Fruit fly (Drosophila melanogaster) whole organism, embryonic: ENCODE results near the gene CG5003.

ENCODE experiments used
- ATbp ChIP-seq: fragments of 200-800 bp; sonication (Bioruptor generic); optimal IDR thresholded peaks from 2 replicates; lab custom pipeline; 2017; ENCODE audit warnings: missing biosample characterization, mild to moderate bottlenecking, missing genetic modification characterization, missing genetic modification reagents
- Antp ChIP-seq: fragments of 200-800 bp; sonication (Bioruptor generic); optimal IDR thresholded peaks from 3 replicates; lab custom pipeline; 2016; ENCODE audit warnings: missing biosample characterization, missing genetic modification characterization
- B-H1 ChIP-seq: fragments of 200-800 bp; sonication (Bioruptor generic); IDR thresholded peaks from 3 replicates; pipeline ENCODE4 v1.3.6; 2022; ENCODE audit warnings: missing biosample characterization, missing genetic modification characterization
- CG10267 ChIP-seq: fragments of 200-800 bp; sonication (Bioruptor generic); optimal IDR thresholded peaks from 2 replicates; lab custom pipeline; 2018; ENCODE audit warnings: missing biosample characterization, mild to moderate bottlenecking, missing genetic modification characterization, moderate library complexity
- CG10654 ChIP-seq: fragments of 200-800 bp; sonication (Bioruptor generic); optimal IDR thresholded peaks from 2 replicates; lab custom pipeline; 2016; ENCODE audit warnings: missing biosample characterization, missing genetic modification characterization
- CG10979 ChIP-seq: fragments of 200-800 bp; sonication (Bioruptor generic); optimal IDR thresholded peaks from 2 replicates; lab custom pipeline; 2018; ENCODE audit warnings: missing biosample characterization, mild to moderate bottlenecking, missing genetic modification characterization, moderate library complexity
- CG11456 ChIP-seq: fragments of 200-800 bp; sonication (Bioruptor generic); IDR thresholded peaks from 3 replicates; pipeline ENCODE4 v1.3.6; 2022; ENCODE audit warnings: missing biosample characterization, missing genetic modification characterization
- CG1233 ChIP-seq: fragments of 200-800 bp; sonication (Bioruptor generic); optimal IDR thresholded peaks from 4 replicates; lab custom pipeline; 2018; ENCODE audit warnings: missing biosample characterization, mild to moderate bottlenecking, missing genetic modification characterization
- CG12391 ChIP-seq: fragments of 200-800 bp; sonication (Bioruptor generic); optimal IDR thresholded peaks from 3 replicates; lab custom pipeline; 2018; ENCODE audit warnings: missing biosample characterization, mild to moderate bottlenecking, missing genetic modification characterization, moderate library complexity
- CG12942 ChIP-seq: fragments of 200-800 bp; sonication (Bioruptor generic); optimal IDR thresholded peaks from 3 replicates; lab custom pipeline; 2016; ENCODE audit warnings: missing biosample characterization, missing genetic modification characterization
- CG13775 ChIP-seq: fragments of 200-800 bp; sonication (Bioruptor generic); optimal IDR thresholded peaks from 3 replicates; lab custom pipeline; 2017; ENCODE audit warnings: missing biosample characterization, mild to moderate bottlenecking, missing genetic modification characterization
- CG14860 ChIP-seq: fragments of 200-800 bp; sonication (Bioruptor generic); IDR thresholded peaks from 3 replicates; pipeline ENCODE4 v1.3.6; 2022; ENCODE audit warnings: missing biosample characterization, missing genetic modification characterization; ENCODE audit not compliant: partially characterized antibody
- CG17802 ChIP-seq: fragments of 200-800 bp; sonication (Bioruptor generic); optimal IDR thresholded peaks from 2 replicates; lab custom pipeline; 2018; ENCODE audit warnings: missing biosample characterization, mild to moderate bottlenecking, missing genetic modification characterization, moderate library complexity
- CG17912 ChIP-seq: fragments of 200-800 bp; sonication (Bioruptor generic); optimal IDR thresholded peaks from 2 replicates; lab custom pipeline; 2018; ENCODE audit warnings: missing biosample characterization, mild to moderate bottlenecking, missing genetic modification characterization
- CG2120 ChIP-seq: fragments of 200-800 bp; sonication (Bioruptor generic); optimal IDR thresholded peaks from 3 replicates; lab custom pipeline; 2016; ENCODE audit warnings: missing biosample characterization, missing genetic modification characterization
- CG2202 ChIP-seq: fragments of 200-800 bp; sonication (Bioruptor generic); optimal IDR thresholded peaks from 2 replicates; lab custom pipeline; 2018; ENCODE audit warnings: missing biosample characterization, mild to moderate bottlenecking, missing genetic modification characterization
- CG2889 ChIP-seq: fragments of 200-800 bp; sonication (Bioruptor generic); IDR thresholded peaks from 3 replicates; pipeline ENCODE4 v1.3.6; 2022; ENCODE audit warnings: missing biosample characterization, missing genetic modification characterization
- CG33213 ChIP-seq: fragments of 200-800 bp; sonication (Bioruptor generic); optimal IDR thresholded peaks from 3 replicates; lab custom pipeline; 2016; ENCODE audit warnings: missing biosample characterization, missing genetic modification characterization
- CG34376 ChIP-seq: fragments of 200-800 bp; sonication (Bioruptor generic); optimal IDR thresholded peaks from 2 replicates; lab custom pipeline; 2018; ENCODE audit warnings: missing biosample characterization, mild to moderate bottlenecking, missing genetic modification characterization
- CG6689 ChIP-seq: fragments of 200-800 bp; sonication (Bioruptor generic); IDR thresholded peaks from 2 replicates; pipeline ENCODE4 v1.3.6; 2022; ENCODE audit warnings: missing biosample characterization, missing genetic modification characterization
- CG9609 ChIP-seq: fragments of 200-800 bp; sonication (Bioruptor generic); optimal IDR thresholded peaks from 3 replicates; lab custom pipeline; 2016; ENCODE audit warnings: missing biosample characterization, missing genetic modification characterization
- Chrac-16 ChIP-seq: fragments of 200-800 bp; sonication (Bioruptor generic); optimal IDR thresholded peaks from 3 replicates; lab custom pipeline; 2016; ENCODE audit warnings: missing biosample characterization, missing genetic modification characterization
- Dip3 ChIP-seq: fragments of 200-800 bp; sonication (Bioruptor generic); optimal IDR thresholded peaks from 3 replicates; lab custom pipeline; 2016; ENCODE audit warnings: missing biosample characterization, missing genetic modification characterization
- Dref ChIP-seq: fragments of 200-800 bp; sonication (Bioruptor generic); IDR thresholded peaks from 2 replicates; pipeline ENCODE4 v1.3.6; 2022; ENCODE audit warnings: missing biosample characterization, missing genetic modification characterization
- Eip74EF ChIP-seq, 2 experiments: fragments of 200-800 bp in 1 of 2; fragments of >200 bp in 1 of 2; sonication (Bioruptor generic) in 1 of 2; optimal IDR thresholded peaks; 2 replicates each; lab custom pipeline; 2017 to 2019; ENCODE audit warnings: missing biosample characterization in 2 of 2, missing genetic modification characterization in 2 of 2, mild to moderate bottlenecking in 1 of 2, moderate library complexity in 1 of 2
- Hey ChIP-seq: fragments of 200-800 bp; sonication (Bioruptor generic); optimal IDR thresholded peaks from 3 replicates; lab custom pipeline; 2018; ENCODE audit warnings: missing biosample characterization, mild to moderate bottlenecking, missing genetic modification characterization
- HmgZ ChIP-seq: fragments of 200-800 bp; sonication (Bioruptor generic); optimal IDR thresholded peaks from 2 replicates; lab custom pipeline; 2018; ENCODE audit warnings: missing biosample characterization, mild to moderate bottlenecking, missing genetic modification characterization
- MBD-R2 ChIP-seq: fragments of 200-800 bp; sonication (Bioruptor generic); IDR thresholded peaks from 2 replicates; pipeline ENCODE4 v1.3.6; 2022; ENCODE audit warnings: missing biosample characterization, missing genetic modification characterization
- MESR4 ChIP-seq: fragments of 200-800 bp; sonication (Bioruptor generic); optimal IDR thresholded peaks from 2 replicates; lab custom pipeline; 2018; ENCODE audit warnings: missing biosample characterization, mild to moderate bottlenecking, missing genetic modification characterization, moderate library complexity
- Mad ChIP-seq: fragments of 200-800 bp; sonication (Bioruptor generic); optimal IDR thresholded peaks from 2 replicates; lab custom pipeline; 2016; ENCODE audit warnings: missing biosample characterization, missing genetic modification characterization
- Myb ChIP-seq: fragments of 200-800 bp; sonication (Bioruptor generic); optimal IDR thresholded peaks from 2 replicates; lab custom pipeline; 2016; ENCODE audit warnings: missing biosample characterization, missing genetic modification characterization
- Nf-YB ChIP-seq: fragments of 200-800 bp; sonication (Bioruptor generic); optimal IDR thresholded peaks from 3 replicates; lab custom pipeline; 2019; ENCODE audit warnings: missing biosample characterization, mild to moderate bottlenecking, missing genetic modification characterization, moderate library complexity
- Pdp1 ChIP-seq, 2 experiments: fragments of 200-800 bp; sonication (Bioruptor generic); optimal IDR thresholded peaks; 3 replicates each; lab custom pipeline; 2016; ENCODE audit warnings: missing biosample characterization in 2 of 2, missing genetic modification characterization in 2 of 2, mild to moderate bottlenecking in 1 of 2, moderate library complexity in 1 of 2
- Poxn ChIP-seq: fragments of 200-800 bp; sonication (Bioruptor generic); IDR thresholded peaks from 2 replicates; pipeline ENCODE4 v1.3.6; 2022; ENCODE audit warnings: missing biosample characterization, missing genetic modification characterization
- Side ChIP-seq: fragments of 200-800 bp; sonication (Bioruptor generic); optimal IDR thresholded peaks from 2 replicates; lab custom pipeline; 2016; ENCODE audit warnings: missing biosample characterization, missing genetic modification characterization
- Sry-δ ChIP-seq: fragments of 200-800 bp; sonication (Bioruptor generic); optimal IDR thresholded peaks from 2 replicates; lab custom pipeline; 2016; ENCODE audit warnings: missing biosample characterization, missing genetic modification characterization
- ac ChIP-seq: fragments of 200-800 bp; sonication (Bioruptor generic); optimal IDR thresholded peaks from 3 replicates; lab custom pipeline; 2017; ENCODE audit warnings: missing biosample characterization, mild to moderate bottlenecking, missing genetic modification characterization
- bsh ChIP-seq, 2 experiments: fragments of 200-800 bp; sonication (Bioruptor generic); optimal IDR thresholded peaks; 2 replicates each; lab custom pipeline; 2017 to 2018; ENCODE audit warnings: mild to moderate bottlenecking in 2 of 2, missing biosample characterization in 2 of 2, missing genetic modification characterization in 2 of 2, moderate library complexity in 1 of 2
- cad ChIP-seq: fragments of >200 bp; optimal IDR thresholded peaks from 2 replicates; lab custom pipeline; 2017; ENCODE audit warnings: missing biosample characterization, missing genetic modification characterization
- cas ChIP-seq: fragments of 200-800 bp; sonication (Bioruptor generic); IDR thresholded peaks from 2 replicates; pipeline ENCODE4 v1.3.6; 2022; ENCODE audit warnings: missing biosample characterization, missing genetic modification characterization
- chinmo ChIP-seq: fragments of 200-800 bp; sonication (Bioruptor generic); IDR thresholded peaks from 4 replicates; pipeline ENCODE4 v1.3.6; 2022; ENCODE audit warnings: missing biosample characterization, missing genetic modification characterization; ENCODE audit not compliant: partially characterized antibody
- dati ChIP-seq: fragments of 200-800 bp; sonication (Bioruptor generic); IDR thresholded peaks from 2 replicates; pipeline ENCODE4 v1.3.6; 2022; ENCODE audit warnings: missing biosample characterization, missing genetic modification characterization
- dpn ChIP-seq, 2 experiments: fragments of 200-800 bp; sonication (Bioruptor generic); optimal IDR thresholded peaks; 3 replicates each; lab custom pipeline; 2016; ENCODE audit warnings: missing biosample characterization in 2 of 2, missing genetic modification characterization in 2 of 2
- nau ChIP-seq: fragments of 200-800 bp; sonication (Bioruptor generic); optimal IDR thresholded peaks from 3 replicates; lab custom pipeline; 2017; ENCODE audit warnings: missing biosample characterization, mild to moderate bottlenecking, missing genetic modification characterization, missing genetic modification reagents
- pnt ChIP-seq: fragments of 200-800 bp; sonication (Bioruptor generic); optimal IDR thresholded peaks from 3 replicates; lab custom pipeline; 2016; ENCODE audit warnings: missing biosample characterization, missing genetic modification characterization
- pros ChIP-seq: fragments of 200-800 bp; sonication (Bioruptor generic); optimal IDR thresholded peaks from 3 replicates; lab custom pipeline; 2019; ENCODE audit warnings: missing biosample characterization, mild to moderate bottlenecking, missing genetic modification characterization, moderate library complexity
- trh ChIP-seq: fragments of 200-800 bp; sonication (Bioruptor generic); optimal IDR thresholded peaks from 2 replicates; lab custom pipeline; 2016; ENCODE audit warnings: missing biosample characterization, missing genetic modification characterization
- ttk ChIP-seq: fragments of 200-800 bp; sonication (Bioruptor generic); IDR thresholded peaks from 2 replicates; pipeline ENCODE4 v2.1.2; 2022; ENCODE audit warnings: missing biosample characterization, missing genetic modification characterization
- yki ChIP-seq: fragments of >200 bp; optimal IDR thresholded peaks from 3 replicates; lab custom pipeline; 2018
- zen2 ChIP-seq: fragments of 200-800 bp; sonication (Bioruptor generic); IDR thresholded peaks from 3 replicates; pipeline ENCODE4 v1.3.6; 2022; ENCODE audit warnings: missing biosample characterization, missing genetic modification characterization; ENCODE audit not compliant: partially characterized antibody

Gene CG5003

dm6 chr3R:27922673-27923175, 6.4 kb upstream of the CG5003 start, which contains the start of gene RpL4 (continued):
- TF ChIP-seq Myb (GFP tag; lab: Kevin White, UChicago) (peak; percentile 43), CG11456 (GFP tag; lab: Robert Waterston, UW) (peak; percentile 90), ac (GFP tag; lab: Kevin White, UChicago) (peak; percentile 84), CG6689 (GFP tag; lab: Robert Waterston, UW) (peak; percentile 52), CG10979 (peak; percentile 57), Mad (GFP tag; lab: Kevin White, UChicago) (peak; percentile 79), Eip74EF (GFP tag; optimal IDR thresholded peaks at IDR 0.05; lab: Kevin White, UChicago) (peak in 1 of 2 experiments; percentile 50), MBD-R2 (peak; percentile 48; the same call in 1 of the 2 replicates), Hey (peak; percentile 83), Chrac-16 (GFP tag; lab: Kevin White, UChicago) (peak; percentile 53), Nf-YB (peak; percentile 73), CG2120 (GFP tag; lab: Kevin White, UChicago) (peak; percentile 58), yki (no peak), Pdp1 (GFP tag; optimal IDR thresholded peaks at IDR 0.05; lab: Kevin White, UChicago) (peak; percentile 61 to 62), ttk (peak; percentile 70; the same call in 1 of the 2 replicates), CG9609 (peak; percentile 75), CG13775 (GFP tag; lab: Kevin White, UChicago) (peak; percentile 95), CG17912 (GFP tag; lab: Kevin White, UChicago) (peak; percentile 96), Poxn (GFP tag; lab: Robert Waterston, UW) (no peak), MESR4 (GFP tag; lab: Kevin White, UChicago) (peak; percentile 99), HmgZ (tag; lab: Kevin White, UChicago) (peak; percentile 65), pnt (GFP tag; lab: Kevin White, UChicago) (peak; percentile 24), CG12942 (GFP tag; lab: Kevin White, UChicago) (peak; percentile 26), dpn (GFP tag; optimal IDR thresholded peaks at IDR 0.05; lab: Kevin White, UChicago) (peak; percentile 52 to 82), Dip3 (GFP tag; lab: Kevin White, UChicago) (peak; percentile 60), dati (GFP tag; lab: Robert Waterston, UW) (peak; percentile 56), CG33213 (GFP tag; lab: Kevin White, UChicago) (peak; percentile 98), Sry-δ (GFP tag; lab: Kevin White, UChicago) (peak; percentile 19), CG10654 (GFP tag; lab: Kevin White, UChicago) (peak; percentile 70), cas (GFP tag; lab: Robert Waterston, UW) (peak; percentile 53), chinmo (GFP tag; lab: Robert Waterston, UW) (no peak), CG17802 (peak; percentile 71), nau (peak; percentile 82), CG10267 (peak; percentile 90), Side (GFP tag; lab: Kevin White, UChicago) (peak; percentile 79), CG34376 (GFP tag; lab: Kevin White, UChicago) (peak; percentile 93), pros (GFP tag; lab: Kevin White, UChicago) (peak; percentile 25), CG1233 (GFP tag; lab: Kevin White, UChicago) (peak; percentile 92), CG2889 (GFP tag; lab: Robert Waterston, UW) (no peak), B-H1 (GFP tag; lab: Robert Waterston, UW) (peak; percentile 56; the same call in 1 of the 3 replicates), cad (no peak), bsh (GFP tag; optimal IDR thresholded peaks at IDR 0.05; lab: Kevin White, UChicago) (peak; percentile 5 to 77), Antp (GFP tag; lab: Kevin White, UChicago) (peak; percentile 53), zen2 (no peak), trh (GFP tag; lab: Kevin White, UChicago) (peak; percentile 84), CG14860 (GFP tag; lab: Robert Waterston, UW) (no peak), Dref (GFP tag; lab: Robert Waterston, UW) (peak; percentile 41; the same call in 1 of the 2 replicates), ATbp (peak; percentile 84), CG12391 (tag; lab: Kevin White, UChicago) (peak; percentile 86), CG2202 (peak; percentile 78)
